Worm (Caenorhabditis elegans) whole organism, early embryonic: ENCODE data around the gene R03E9.2.

ENCODE experiments used
- B0310.2 ChIP-seq: sonication (generic microtip); optimal IDR thresholded peaks from 2 replicates; lab custom pipeline; 2016; ENCODE audit warnings: mild to moderate bottlenecking, missing genetic modification characterization, missing compliant biosample characterization
- F13C5.2 ChIP-seq: sonication (generic microtip); optimal IDR thresholded peaks from 2 replicates; lab custom pipeline; 2017; ENCODE audit warnings: mild to moderate bottlenecking, missing genetic modification characterization, inconsistent platforms, missing compliant biosample characterization
- aly-1 ChIP-seq: sonication (generic microtip); optimal IDR thresholded peaks from 2 replicates; lab custom pipeline; 2016; ENCODE audit warnings: missing genetic modification characterization, missing compliant biosample characterization
- ama-1 ChIP-seq: fragments of 150-350 bp; optimal IDR thresholded peaks from 2 replicates; lab custom pipeline; 2014
- ceh-13 ChIP-seq: fragments of 200-800 bp; sonication (Bioruptor generic); optimal IDR thresholded peaks from 2 replicates; lab custom pipeline; 2018; ENCODE audit warnings: mild to moderate bottlenecking, missing genetic modification characterization, missing compliant biosample characterization
- ets-7 ChIP-seq: sonication (generic microtip); optimal IDR thresholded peaks from 2 replicates; lab custom pipeline; 2016; ENCODE audit warnings: missing genotype, missing genetic modification characterization, missing compliant biosample characterization
- flt-1 ChIP-seq: fragments of 200-800 bp; sonication (Bioruptor generic); IDR thresholded peaks from 2 replicates; pipeline ENCODE4 v1.3.6; 2022; ENCODE audit warnings: missing genetic modification characterization, missing compliant biosample characterization
- hmbx-1 ChIP-seq: sonication (generic microtip); optimal IDR thresholded peaks from 2 replicates; lab custom pipeline; 2016; ENCODE audit warnings: mild to moderate bottlenecking, missing genetic modification characterization, missing compliant biosample characterization
- hmg-4 ChIP-seq: fragments of 200-800 bp; sonication (Bioruptor generic); optimal IDR thresholded peaks from 2 replicates; lab custom pipeline; 2018; ENCODE audit warnings: mild to moderate bottlenecking, missing genetic modification characterization, missing compliant biosample characterization
- scrt-1 ChIP-seq: fragments of 200-800 bp; sonication (Bioruptor generic); IDR thresholded peaks from 2 replicates; pipeline ENCODE4 v1.3.6; 2022; ENCODE audit warnings: missing genetic modification characterization, missing compliant biosample characterization
- sea-1 ChIP-seq: fragments of 200-800 bp; sonication (Bioruptor generic); conservative IDR thresholded peaks from 2 replicates; pipeline ENCODE4 v1.3.6; 2022; ENCODE audit warnings: missing genetic modification characterization, missing compliant biosample characterization
- tbx-11 ChIP-seq: fragments of 200-800 bp; sonication (Bioruptor generic); IDR thresholded peaks from 2 replicates; pipeline ENCODE4 v1.3.6; 2022; ENCODE audit warnings: missing genetic modification characterization, missing compliant biosample characterization
- tbx-37 ChIP-seq: fragments of 200-800 bp; sonication (Bioruptor generic); conservative IDR thresholded peaks from 2 replicates; pipeline ENCODE4 v1.3.6; 2022; ENCODE audit warnings: missing genetic modification reagents, missing genetic modification characterization, missing compliant biosample characterization
- tra-4 ChIP-seq: sonication (generic microtip); optimal IDR thresholded peaks from 2 replicates; lab custom pipeline; 2017; ENCODE audit warnings: missing genetic modification characterization, missing compliant biosample characterization

ce11 chrX:6761688-6762185 lies 28.6 kb upstream of the R03E9.2 start, which contains the start of gene abts-4:
- no peak for TF ChIP-seq tbx-11
- no peak for TF ChIP-seq ama-1 (lab: Kevin White, UChicago)
- no peak for TF ChIP-seq hmbx-1
- no peak for TF ChIP-seq ceh-13 (GFP tag; lab: Kevin White, UChicago)
- no peak for TF ChIP-seq hmg-4 (GFP tag; lab: Kevin White, UChicago)
- TF ChIP-seq flt-1 (GFP tag; lab: Robert Waterston, UW): no peak
- no peak for TF ChIP-seq F13C5.2 (tag; lab: Kevin White, UChicago)
- TF ChIP-seq aly-1 (tag; lab: Kevin White, UChicago): no peak
- TF ChIP-seq scrt-1 (GFP tag; lab: Robert Waterston, UW): no peak
- no peak for TF ChIP-seq ets-7
- no peak for TF ChIP-seq sea-1 (GFP tag; lab: Robert Waterston, UW)
- no peak for TF ChIP-seq B0310.2 (tag; lab: Kevin White, UChicago)
- TF ChIP-seq tbx-37: no peak
- TF ChIP-seq tra-4 (tag; lab: Kevin White, UChicago): no peak
